Worm (Caenorhabditis elegans) whole organism, mixed stage, embryonic: Measurements from ENCODE around the gene ent-5.

Source experiments
- blmp-1 ChIP-seq: fragments of 150-350 bp; optimal IDR thresholded peaks from 2 replicates; lab custom pipeline; 2014; ENCODE audit warnings: missing biosample characterization, missing genetic modification characterization
- ces-1 ChIP-seq: fragments of 150-350 bp; optimal IDR thresholded peaks from 2 replicates; lab custom pipeline; 2014; ENCODE audit warnings: missing biosample characterization, missing genetic modification reagents, missing genetic modification characterization
- mep-1 ChIP-seq: fragments of 150-350 bp; optimal IDR thresholded peaks from 2 replicates; lab custom pipeline; 2017; ENCODE audit warnings: missing biosample characterization, missing genetic modification reagents, missing genetic modification characterization, inconsistent platforms
- nhr-12 ChIP-seq: fragments of 150-350 bp; optimal IDR thresholded peaks from 2 replicates; lab custom pipeline; 2014; ENCODE audit warnings: missing biosample characterization, missing genetic modification characterization
- nhr-237 ChIP-seq: fragments of 150-350 bp; optimal IDR thresholded peaks from 2 replicates; lab custom pipeline; 2014; ENCODE audit warnings: missing biosample characterization, missing genetic modification characterization
- nhr-76 ChIP-seq: sonication (generic microtip); optimal IDR thresholded peaks from 2 replicates; lab custom pipeline; 2017; ENCODE audit warnings: missing biosample characterization, missing genetic modification characterization
- unc-39 ChIP-seq: fragments of 150-350 bp; optimal IDR thresholded peaks from 2 replicates; lab custom pipeline; 2014; ENCODE audit warnings: missing biosample characterization, missing genetic modification characterization
- ztf-11 ChIP-seq: fragments of 150-350 bp; optimal IDR thresholded peaks from 2 replicates; lab custom pipeline; 2014; ENCODE audit warnings: missing biosample characterization, missing genetic modification characterization

ce11 chrX:4620019-4620418, 29.0 kb downstream of the ent-5 start:
- TF ChIP-seq ztf-11 (tag; lab: Kevin White, UChicago) (no peak), nhr-76 (tag; lab: Kevin White, UChicago) (no peak), nhr-12 (tag; lab: Kevin White, UChicago) (no peak), unc-39 (tag; lab: Kevin White, UChicago) (no peak), ces-1 (GFP tag; lab: Kevin White, UChicago) (peak; percentile 84), nhr-237 (tag; lab: Kevin White, UChicago) (no peak), mep-1 (no peak), blmp-1 (tag; lab: Kevin White, UChicago) (no peak)
